Worm (Caenorhabditis elegans): ENCODE results near the gene K01D12.7.
A peak's percentile ranks its signal among the peaks of the same experiment; 100 is the strongest.

Gene K01D12.7

ce11 chrV:12421360-12421759 lies 20.1 kb upstream of the K01D12.7 start:
- TF ChIP-seq efl-1 (GFP tag; optimal IDR thresholded peaks at IDR 0.05) (no peak), let-526 (GFP tag; IDR thresholded peaks at IDR 0.05) (no peak)

ce11 chrV:12420843-12421242 lies 19.6 kb upstream of the K01D12.7 start, which contains the start of gene C54D10.4:
Gene C54D10.4, minus strand, starts transcription at chrV:12420943.
- TF ChIP-seq let-607 (tag; optimal IDR thresholded peaks at IDR 0.05), result no peak
- no peak for TF ChIP-seq madf-10 (tag; optimal IDR thresholded peaks at IDR 0.05)
- no peak for TF ChIP-seq madf-3 (GFP tag; IDR thresholded peaks at IDR 0.05)
- no peak for TF ChIP-seq nfya-1 (tag; optimal IDR thresholded peaks at IDR 0.05; ENCODE audit: borderline replicate concordance, insufficient read depth)
- no peak for TF ChIP-seq aptf-3 (GFP tag; IDR thresholded peaks at IDR 0.05)
- no peak for TF ChIP-seq C06A6.2 (GFP tag; conservative IDR thresholded peaks at IDR 0.05)
- no peak for TF ChIP-seq zfh-2 (GFP tag; conservative IDR thresholded peaks at IDR 0.05)
- no peak for TF ChIP-seq hlh-26 (GFP tag; conservative IDR thresholded peaks at IDR 0.05)
- no peak for TF ChIP-seq lin-54 (GFP tag; optimal IDR thresholded peaks at IDR 0.05)
- TF ChIP-seq attf-5 (GFP tag; optimal IDR thresholded peaks at IDR 0.05), result no peak
- TF ChIP-seq sea-2 (GFP tag; IDR thresholded peaks at IDR 0.05), result no peak

ce11 chrV:12418292-12418691 lies 17.0 kb upstream of the K01D12.7 start, which contains the start of gene C54D10.3:
Gene C54D10.3, plus strand, starts transcription at chrV:12418592.
- no peak for TF ChIP-seq K12H6.12 (tag; optimal IDR thresholded peaks at IDR 0.05)
- no peak for TF ChIP-seq ama-1 (optimal IDR thresholded peaks at IDR 0.05)
- TF ChIP-seq ama-1 (GFP tag; optimal IDR thresholded peaks at IDR 0.05), result no peak
- no peak for TF ChIP-seq rec-8 (tag; optimal IDR thresholded peaks at IDR 0.05)
- no peak for TF ChIP-seq egl-18 (GFP tag; IDR thresholded peaks at IDR 0.05)

ce11 chrV:12417277-12417676 lies 16.0 kb upstream of the K01D12.7 start, which contains the start of gene cdr-3:
Gene cdr-3, minus strand, starts transcription at chrV:12417377.
- TF ChIP-seq K11D2.4 (GFP tag; IDR thresholded peaks at IDR 0.05), result no peak
- no peak for TF ChIP-seq gei-17 (GFP tag; optimal IDR thresholded peaks at IDR 0.05)
- TF ChIP-seq B0336.3 (GFP tag; IDR thresholded peaks at IDR 0.05), result no peak
- TF ChIP-seq ceh-100 (GFP tag; IDR thresholded peaks at IDR 0.05), result no peak
- TF ChIP-seq akir-1 (GFP tag; optimal IDR thresholded peaks at IDR 0.05), result no peak
- TF ChIP-seq unc-62 (GFP tag; optimal IDR thresholded peaks at IDR 0.05), result no peak
- no peak for TF ChIP-seq B0261.1 (tag; optimal IDR thresholded peaks at IDR 0.05)
- TF ChIP-seq nhr-120 (GFP tag; IDR thresholded peaks at IDR 0.05), result no peak
- no peak for TF ChIP-seq bed-2 (GFP tag; IDR thresholded peaks at IDR 0.05)
- TF ChIP-seq efl-1 (GFP tag; optimal IDR thresholded peaks at IDR 0.05), result no peak
- no peak for TF ChIP-seq tbx-9 (tag; optimal IDR thresholded peaks at IDR 0.05; ENCODE audit: borderline replicate concordance)
- TF ChIP-seq atf-7 (tag; optimal IDR thresholded peaks at IDR 0.05), result no peak

ce11 chrV:12415656-12416055 lies 14.4 kb upstream of the K01D12.7 start, which contains the start of gene cdr-2:
Gene cdr-2, minus strand, starts transcription at chrV:12415709.
- TF ChIP-seq nhr-80 (tag; optimal IDR thresholded peaks at IDR 0.05) (peak; percentile 73), nfya-2 (GFP tag; IDR thresholded peaks at IDR 0.05) (no peak), attf-3 (GFP tag; conservative IDR thresholded peaks at IDR 0.05) (no peak), ceh-100 (GFP tag; IDR thresholded peaks at IDR 0.05) (no peak), ztf-22 (GFP tag; optimal IDR thresholded peaks at IDR 0.05) (no peak), rcor-1 (GFP tag; IDR thresholded peaks at IDR 0.05) (no peak), ceh-91 (GFP tag; IDR thresholded peaks at IDR 0.05) (no peak), lin-26 (GFP tag; IDR thresholded peaks at IDR 0.05) (no peak), madf-8 (GFP tag; conservative IDR thresholded peaks at IDR 0.05) (no peak), cebp-1 (GFP tag; IDR thresholded peaks at IDR 0.05) (peak; percentile 47; the same call in 1 of the 2 replicates), cebp-1 (tag; optimal IDR thresholded peaks at IDR 0.05) (no peak), sdz-38 (tag; optimal IDR thresholded peaks at IDR 0.05) (no peak), pbrm-1 (GFP tag; IDR thresholded peaks at IDR 0.05) (no peak)

All from whole organism, young adult.